Worm (Caenorhabditis elegans) whole organism, L4 larva: ENCODE measurements around the gene M199.8.
"Not testable (repeated sequence)": the region's sequence is repeated elsewhere in the genome, so short reads cannot be mapped to it uniquely, and the experiment has no call there.

ENCODE experiments used
- D1046.2 ChIP-seq: fragments of 200-800 bp; sonication (Bioruptor generic); IDR thresholded peaks from 2 replicates; pipeline ENCODE4 v1.3.6; 2022; ENCODE audit warnings: missing genetic modification characterization, missing compliant biosample characterization
- F44E2.7 ChIP-seq: fragments of 200-800 bp; sonication (Bioruptor generic); IDR thresholded peaks from 2 replicates; pipeline ENCODE4 v2.1.2; 2022; ENCODE audit warnings: missing genetic modification characterization, missing compliant biosample characterization
- Y105C5A.15 ChIP-seq: fragments of 200-800 bp; sonication (Bioruptor generic); IDR thresholded peaks from 2 replicates; pipeline ENCODE4 v1.3.6; 2022; ENCODE audit warnings: missing genetic modification characterization, missing compliant biosample characterization
- aly-2 ChIP-seq: sonication (generic microtip); optimal IDR thresholded peaks from 2 replicates; lab custom pipeline; 2018; ENCODE audit warnings: missing biosample characterization, missing genetic modification characterization
- arid-1 ChIP-seq: fragments of 200-800 bp; sonication (Bioruptor generic); conservative IDR thresholded peaks from 2 replicates; pipeline ENCODE4 v1.3.6; 2022; ENCODE audit warnings: missing genetic modification reagents, missing genetic modification characterization, missing compliant biosample characterization
- attf-4 ChIP-seq: sonication (generic microtip); optimal IDR thresholded peaks from 3 replicates; lab custom pipeline; 2017; ENCODE audit warnings: missing biosample characterization, missing genetic modification characterization
- ceh-20 ChIP-seq: fragments of 200-800 bp; sonication (Bioruptor generic); IDR thresholded peaks from 2 replicates; pipeline ENCODE4 v1.3.6; 2022; ENCODE audit warnings: missing genetic modification reagents, missing genetic modification characterization, missing compliant biosample characterization
- ceh-82 ChIP-seq: sonication (generic microtip); optimal IDR thresholded peaks from 2 replicates; lab custom pipeline; 2017; ENCODE audit warnings: missing biosample characterization, missing genetic modification characterization
- daf-12 ChIP-seq: fragments of 150-350 bp; optimal IDR thresholded peaks from 2 replicates; lab custom pipeline; 2014; ENCODE audit warnings: missing biosample characterization, missing genetic modification reagents, missing genetic modification characterization
- daf-16 ChIP-seq, 3 experiments: sonication (generic microtip); optimal IDR thresholded peaks; 2 replicates each; lab custom pipeline; 2016 to 2017; ENCODE audit warnings: missing genetic modification characterization in 3 of 3, missing genetic modification reagents in 3 of 3, mild to moderate bottlenecking in 2 of 3, missing compliant biosample characterization in 2 of 3, missing biosample characterization in 1 of 3, moderate library complexity in 1 of 3
- dmd-6 ChIP-seq: fragments of 200-800 bp; sonication (Bioruptor generic); IDR thresholded peaks from 2 replicates; pipeline ENCODE4 v1.3.6; 2022; ENCODE audit warnings: missing genetic modification reagents, missing genetic modification characterization, missing compliant biosample characterization
- dve-1 ChIP-seq: sonication (generic microtip); optimal IDR thresholded peaks from 2 replicates; lab custom pipeline; 2017; ENCODE audit warnings: antibody characterized with exemption, mild to moderate bottlenecking, missing genetic modification characterization, missing compliant biosample characterization; ENCODE audit not compliant: insufficient read depth
- hif-1 ChIP-seq, 2 experiments: sonication (generic microtip); optimal IDR thresholded peaks; 2 replicates each; lab custom pipeline; 2016 to 2017; ENCODE audit warnings: missing compliant biosample characterization in 2 of 2, missing genetic modification characterization in 2 of 2, missing genetic modification reagents in 2 of 2, missing genotype in 2 of 2, mild to moderate bottlenecking in 1 of 2
- hmg-1.1 ChIP-seq: fragments of 200-800 bp; sonication (Bioruptor generic); IDR thresholded peaks from 2 replicates; pipeline ENCODE4 v1.3.6; 2022; ENCODE audit warnings: missing genetic modification reagents, missing genetic modification characterization, missing compliant biosample characterization
- lin-15B ChIP-seq: fragments of 150-350 bp; sonication (generic microtip); optimal IDR thresholded peaks from 3 replicates; lab custom pipeline; 2014; ENCODE audit warnings: missing biosample characterization, missing genetic modification characterization
- lin-38 ChIP-seq: fragments of 200-800 bp; sonication (Bioruptor generic); IDR thresholded peaks from 2 replicates; pipeline ENCODE4 v1.3.6; 2022; ENCODE audit warnings: missing genetic modification reagents, missing genetic modification characterization, missing compliant biosample characterization
- lin-39 ChIP-seq: fragments of 150-350 bp; optimal IDR thresholded peaks from 2 replicates; lab custom pipeline; 2014; ENCODE audit warnings: missing biosample characterization, missing genetic modification reagents, missing genetic modification characterization
- madf-9 ChIP-seq: fragments of 200-800 bp; sonication (Bioruptor generic); conservative IDR thresholded peaks from 2 replicates; pipeline ENCODE4 v1.3.6; 2022; ENCODE audit warnings: missing genetic modification reagents, missing genetic modification characterization, missing compliant biosample characterization
- mep-1 ChIP-seq: fragments of 150-350 bp; sonication (generic microtip); optimal IDR thresholded peaks from 3 replicates; lab custom pipeline; 2014; ENCODE audit warnings: missing biosample characterization, missing genetic modification characterization
- mxl-2 ChIP-seq: fragments of 200-800 bp; sonication (Bioruptor generic); conservative IDR thresholded peaks from 2 replicates; pipeline ENCODE4 v1.3.6; 2022; ENCODE audit warnings: missing genetic modification reagents, missing genetic modification characterization, missing compliant biosample characterization
- nhr-11 ChIP-seq: fragments of 150-350 bp; optimal IDR thresholded peaks from 2 replicates; lab custom pipeline; 2014; ENCODE audit warnings: missing biosample characterization, missing genetic modification characterization
- nhr-42 ChIP-seq: fragments of 200-800 bp; sonication (Bioruptor generic); IDR thresholded peaks from 2 replicates; pipeline ENCODE4 v1.3.6; 2022; ENCODE audit warnings: missing genetic modification characterization, missing compliant biosample characterization
- nhr-77 ChIP-seq: fragments of 150-350 bp; optimal IDR thresholded peaks from 2 replicates; lab custom pipeline; 2014; ENCODE audit warnings: missing biosample characterization, missing genetic modification characterization
- pha-4 ChIP-seq, 2 experiments: fragments of 150-350 bp in 1 of 2; fragments of 200-800 bp in 1 of 2; sonication (Bioruptor generic) in 1 of 2; IDR thresholded peaks in 1 of 2; optimal IDR thresholded peaks in 1 of 2; 2 replicates each; pipeline versions ENCODE4 v1.3.6 to Lab custom; 2014 to 2022; ENCODE audit warnings: missing genetic modification characterization in 2 of 2, missing genetic modification reagents in 2 of 2, missing biosample characterization in 1 of 2, missing compliant biosample characterization in 1 of 2
- sdz-12 ChIP-seq: fragments of 200-800 bp; sonication (Bioruptor generic); optimal IDR thresholded peaks from 2 replicates; lab custom pipeline; 2018; ENCODE audit warnings: mild to moderate bottlenecking, missing genetic modification characterization, missing compliant biosample characterization
- skn-1 ChIP-seq: fragments of 150-350 bp; optimal IDR thresholded peaks from 2 replicates; lab custom pipeline; 2014; ENCODE audit warnings: missing biosample characterization, missing genetic modification characterization
- snpc-1.2 ChIP-seq: fragments of 200-800 bp; sonication (Bioruptor generic); IDR thresholded peaks from 2 replicates; pipeline ENCODE4 v1.3.6; 2022; ENCODE audit warnings: missing genetic modification reagents, missing genetic modification characterization, missing compliant biosample characterization
- spr-3 ChIP-seq: fragments of 200-800 bp; sonication (Bioruptor generic); optimal IDR thresholded peaks from 2 replicates; lab custom pipeline; 2018; ENCODE audit warnings: mild to moderate bottlenecking, missing genetic modification characterization, missing compliant biosample characterization
- unc-130 ChIP-seq: sonication (generic microtip); optimal IDR thresholded peaks from 2 replicates; lab custom pipeline; 2016; ENCODE audit warnings: missing genetic modification reagents, missing genetic modification characterization, missing compliant biosample characterization
- zfp-2 ChIP-seq: sonication (generic microtip); optimal IDR thresholded peaks from 2 replicates; lab custom pipeline; 2016; ENCODE audit warnings: mild to moderate bottlenecking, missing genetic modification characterization, missing compliant biosample characterization

Gene M199.8

DNA sequence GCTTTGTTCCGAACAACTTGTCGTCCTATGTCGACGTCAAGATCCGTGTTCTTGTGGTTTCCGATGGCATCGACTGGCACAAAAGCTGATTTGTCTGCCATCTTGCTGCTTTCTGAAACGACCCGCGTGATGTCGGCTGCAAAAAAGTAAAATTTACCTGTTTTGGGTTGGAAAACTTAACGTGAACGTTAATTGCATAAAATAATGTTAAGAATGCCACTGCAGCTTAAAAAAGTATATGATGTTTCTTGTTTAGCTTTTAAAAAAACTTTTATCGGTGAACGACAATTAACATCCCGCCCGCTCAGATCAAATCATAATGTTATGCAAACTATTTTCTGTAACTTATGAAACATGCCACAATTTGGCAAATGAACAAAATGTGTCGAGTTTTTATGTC, at the start of gene M199.8:
TSS of gene M199.8 (minus strand) at position 101 of the 400 bp plus-strand sequence.
- not testable (repeated sequence) for TF ChIP-seq daf-16 (GFP tag; optimal IDR thresholded peaks at IDR 0.05; lab: Kevin White, UChicago); daf-16 (tag; optimal IDR thresholded peaks at IDR 0.05; lab: Kevin White, UChicago); lin-15B (tag; lab: Kevin White, UChicago); attf-4 (tag; lab: Kevin White, UChicago)

DNA sequence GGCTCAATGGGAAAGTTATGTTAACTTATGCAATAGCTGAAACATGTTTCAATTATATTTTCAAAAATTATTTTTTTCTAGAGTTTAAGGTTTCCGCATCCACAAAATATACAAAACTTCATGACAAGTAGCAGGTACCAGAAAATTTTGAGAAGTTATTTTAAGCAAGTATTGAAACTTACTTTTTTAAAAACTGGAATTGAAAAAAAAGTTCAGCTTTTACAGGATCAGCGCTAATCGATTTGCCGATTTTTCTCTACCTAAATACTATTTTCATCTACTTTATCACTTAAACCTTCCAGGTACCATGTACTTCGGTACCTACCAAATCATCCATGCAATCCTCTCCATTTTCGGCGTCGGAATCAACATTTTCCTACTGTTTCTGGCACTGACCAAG, 45.8 kb upstream of the M199.8 start, which contains the start of gene srd-23:
TSS of gene srd-23 (plus strand) at position 301 of the 400 bp plus-strand sequence.
- TF ChIP-seq nhr-42: no peak
- no peak for TF ChIP-seq arid-1
- TF ChIP-seq daf-12 (tag; lab: Kevin White, UChicago): no peak
- no peak for TF ChIP-seq nhr-77
- no peak for TF ChIP-seq nhr-11 (tag; lab: Kevin White, UChicago)
- no peak for TF ChIP-seq zfp-2 (tag; lab: Kevin White, UChicago)
- no peak for TF ChIP-seq Y105C5A.15 (GFP tag; lab: Robert Waterston, UW)
- no peak for TF ChIP-seq lin-39 (tag; lab: Kevin White, UChicago)
- TF ChIP-seq pha-4 (GFP tag; IDR thresholded peaks at IDR 0.05; lab: Robert Waterston, UW): no peak
- no peak for TF ChIP-seq pha-4 (tag; optimal IDR thresholded peaks at IDR 0.05; lab: Kevin White, UChicago)
- no peak for TF ChIP-seq skn-1 (tag; lab: Kevin White, UChicago)
- no peak for TF ChIP-seq unc-130 (GFP tag; lab: Kevin White, UChicago)
- TF ChIP-seq spr-3 (GFP tag; lab: Kevin White, UChicago): no peak
- TF ChIP-seq aly-2 (tag; lab: Kevin White, UChicago): no peak
- no peak for TF ChIP-seq attf-4 (tag; lab: Kevin White, UChicago)
- TF ChIP-seq dmd-6 (GFP tag; lab: Robert Waterston, UW): no peak
- no peak for TF ChIP-seq ceh-20 (GFP tag; lab: Robert Waterston, UW)
- no peak for TF ChIP-seq ceh-82 (tag; lab: Kevin White, UChicago)
- no peak for TF ChIP-seq mxl-2 (GFP tag; lab: Robert Waterston, UW)

DNA sequence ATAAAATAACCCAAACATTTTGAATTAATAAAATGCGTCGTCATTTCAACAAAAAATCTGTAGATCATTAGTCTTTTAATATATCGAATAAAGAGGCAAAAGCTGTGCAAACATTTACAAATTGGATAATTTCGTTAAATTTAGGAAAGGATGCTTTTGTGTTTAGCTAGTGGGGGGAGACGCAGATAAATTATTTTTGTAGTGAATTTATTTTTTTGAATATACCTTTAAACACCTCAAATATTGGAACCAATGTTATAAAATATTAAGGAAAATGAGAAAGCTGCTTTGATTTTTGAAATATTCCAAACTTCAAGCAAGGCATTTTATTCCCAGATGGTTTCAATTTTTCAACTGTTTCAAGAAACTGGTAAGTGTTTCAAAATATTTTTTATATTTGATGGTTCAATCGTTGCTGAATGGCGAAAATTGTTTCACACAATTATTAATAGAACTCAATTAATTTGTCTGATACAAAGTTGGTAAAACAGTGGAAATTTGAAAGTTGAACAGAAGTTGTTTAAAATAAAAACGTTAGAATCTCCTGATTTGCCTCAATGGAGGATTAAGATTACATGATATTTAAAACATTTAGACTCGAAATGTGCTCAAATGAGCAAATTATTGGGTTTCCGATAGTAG, 41.8 kb upstream of the M199.8 start, which contains the start of gene Y40H7A.4:
TSS of gene Y40H7A.4 (minus strand) at position 51 of the 642 bp plus-strand sequence.
- TF ChIP-seq snpc-1.2 (peak; percentile 72; the same call in 1 of the 2 replicates), ceh-20 (GFP tag; lab: Robert Waterston, UW) (no peak), dve-1 (no peak), Y105C5A.15 (GFP tag; lab: Robert Waterston, UW) (no peak)

DNA sequence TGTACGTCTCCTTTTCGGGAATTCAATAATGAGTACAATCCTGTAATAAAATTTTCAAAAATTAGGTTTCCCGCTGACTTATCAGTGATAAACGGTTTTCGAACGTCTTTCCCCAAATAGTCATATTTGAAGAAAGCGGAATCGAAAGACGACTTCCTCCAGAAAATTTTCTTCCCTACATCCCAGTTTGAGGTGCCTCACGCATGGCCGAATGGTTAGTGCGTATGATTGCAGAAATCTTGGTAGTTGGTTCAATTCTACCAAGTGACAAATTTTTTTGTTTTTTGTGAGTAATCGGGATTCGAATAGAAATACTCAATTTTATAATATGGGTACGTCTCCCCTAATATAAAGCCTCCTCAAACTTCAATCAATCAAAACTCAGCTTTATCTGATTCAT, 36.4 kb upstream of the M199.8 start:
- TF ChIP-seq madf-9 (GFP tag; lab: Robert Waterston, UW): 0 out of 2 replicates have a peak, but pooled peaks have one; percentile 12
- peak; percentile 57; the same call in 1 of the 2 replicates for TF ChIP-seq D1046.2 (GFP tag; lab: Robert Waterston, UW)
- peak; percentile 97 for TF ChIP-seq snpc-1.2
- TF ChIP-seq, all 104 proteins: peak for 3; not testable (repeated sequence) for 101

DNA sequence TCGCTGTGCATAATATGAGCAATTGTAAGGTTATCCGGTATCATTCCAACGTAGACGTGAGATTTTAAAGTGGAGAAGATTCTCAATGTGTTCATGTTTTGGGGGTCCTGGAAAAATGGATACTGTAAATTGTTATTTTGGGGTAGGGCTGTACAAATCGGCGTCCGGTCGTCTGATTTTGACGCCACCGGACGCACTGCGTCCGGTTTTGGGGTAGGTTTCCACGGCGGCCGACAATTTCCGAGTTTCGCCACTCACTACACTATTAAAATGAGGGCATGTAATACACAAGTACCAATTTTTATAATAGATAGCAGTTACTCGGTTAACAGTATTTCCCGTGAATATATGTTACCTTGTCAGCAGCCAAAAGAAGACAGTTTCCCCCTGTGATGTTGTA, 34.6 kb upstream of the M199.8 start:
- TF ChIP-seq snpc-1.2: peak; percentile 98
- TF ChIP-seq hif-1 (tag; optimal IDR thresholded peaks at IDR 0.05; lab: Kevin White, UChicago): no peak
- TF ChIP-seq F44E2.7 (GFP tag; lab: Robert Waterston, UW): no peak
- no peak for TF ChIP-seq hmg-1.1 (GFP tag; lab: Robert Waterston, UW)
- TF ChIP-seq mep-1 (tag; lab: Kevin White, UChicago): no peak
- TF ChIP-seq sdz-12 (GFP tag; lab: Kevin White, UChicago): no peak
- no peak for TF ChIP-seq lin-38 (GFP tag; lab: Robert Waterston, UW)
